Fruit fly (Drosophila melanogaster): ENCODE measurements around the gene Mip.

Gene Mip

DNA sequence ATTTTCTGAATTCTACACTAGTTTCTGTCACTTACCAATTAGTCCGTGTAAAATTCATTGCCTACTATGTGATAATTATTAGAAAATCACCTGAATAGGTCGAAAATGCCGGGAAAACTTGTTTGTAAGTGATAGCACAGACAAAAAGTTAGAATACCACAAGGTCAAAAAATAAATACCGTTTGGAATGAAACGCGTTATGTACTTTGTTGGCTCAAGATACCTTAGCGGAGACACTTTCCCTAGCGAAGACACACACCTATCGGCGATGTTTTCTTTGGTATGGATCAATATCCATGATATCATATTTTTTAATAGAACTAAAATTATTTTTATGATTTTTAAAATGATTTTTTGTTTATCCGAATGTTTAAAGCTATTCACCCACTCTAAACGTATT is 10.3 kb downstream of the Mip start, which contains the start of gene CG6479:
Gene CG6479, minus strand, starts transcription at position 141 of the 400 bp plus-strand sequence.
- peak; percentile 63 for TF ChIP-seq D1 (tag; optimal IDR thresholded peaks at IDR 0.05)
- no peak for TF ChIP-seq CG4496 (GFP tag; IDR thresholded peaks at IDR 0.05)
- no peak for TF ChIP-seq CG9948 (tag; optimal IDR thresholded peaks at IDR 0.05)

DNA sequence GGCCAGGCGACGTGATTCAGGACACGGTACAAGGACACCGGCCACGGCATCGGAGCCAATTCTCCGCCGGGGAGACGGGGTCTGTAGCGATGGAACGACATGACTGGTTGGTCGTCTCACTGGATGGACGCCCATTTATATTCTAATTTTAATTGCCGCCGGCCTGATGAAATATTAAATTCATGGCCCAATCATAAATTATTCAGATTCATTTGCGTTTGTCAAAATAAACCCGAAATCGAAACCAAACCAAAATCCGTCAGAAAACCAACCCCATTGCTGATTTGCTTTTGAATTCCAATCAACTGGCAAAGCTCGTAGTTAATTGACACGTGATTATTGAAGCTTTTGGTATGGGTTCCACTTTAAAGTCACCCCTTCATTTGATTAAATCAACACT is 20.4 kb downstream of the Mip start, which contains the start of gene Or74a:
Gene Or74a, minus strand, starts transcription at position 101 of the 400 bp plus-strand sequence.
- TF ChIP-seq Pif1B (GFP tag; optimal IDR thresholded peaks at IDR 0.05) (no peak), CG13204 (GFP tag; optimal IDR thresholded peaks at IDR 0.05) (no peak), CG10348 (GFP tag; IDR thresholded peaks at IDR 0.05) (no peak), Pif1A (GFP tag; optimal IDR thresholded peaks at IDR 0.05) (no peak), D1 (tag; optimal IDR thresholded peaks at IDR 0.05) (no peak), CG17806 (tag; optimal IDR thresholded peaks at IDR 0.05) (no peak), CG8159 (tag; optimal IDR thresholded peaks at IDR 0.05) (no peak), CG12605 (GFP tag; IDR thresholded peaks at IDR 0.05) (no peak)

DNA sequence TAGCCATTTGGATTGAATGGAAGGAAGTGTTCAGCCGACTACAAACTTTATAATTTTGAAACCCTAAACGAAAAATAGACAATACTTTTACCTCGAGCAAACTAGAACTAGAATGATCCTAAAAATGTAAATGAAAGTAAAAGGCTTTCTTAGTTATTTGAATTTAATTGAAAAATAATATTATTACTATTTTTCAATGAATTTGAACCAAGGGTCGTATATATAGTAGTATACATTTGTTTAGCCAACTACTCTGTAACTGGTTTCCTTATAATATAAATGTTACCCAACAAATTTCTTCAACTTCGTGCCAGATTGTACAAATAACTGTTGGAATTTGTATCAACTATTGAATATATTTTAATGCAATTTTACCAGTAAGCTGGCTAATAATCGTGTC is 24.0 kb downstream of the Mip start, which contains the start of gene CG13725:
Gene CG13725, minus strand, starts transcription at position 101 of the 400 bp plus-strand sequence.
- no peak for TF ChIP-seq CG17806 (tag; optimal IDR thresholded peaks at IDR 0.05)
- no peak for TF ChIP-seq Pif1B (GFP tag; optimal IDR thresholded peaks at IDR 0.05)
- TF ChIP-seq CG10348 (GFP tag; IDR thresholded peaks at IDR 0.05) = no peak
- no peak for TF ChIP-seq D1 (tag; optimal IDR thresholded peaks at IDR 0.05)
- no peak for TF ChIP-seq CG34367 (tag; optimal IDR thresholded peaks at IDR 0.05)
- no peak for TF ChIP-seq gl (tag; optimal IDR thresholded peaks at IDR 0.05)
- TF ChIP-seq EcR (GFP tag; optimal IDR thresholded peaks at IDR 0.05) = no peak
- no peak for TF ChIP-seq CG13204 (GFP tag; optimal IDR thresholded peaks at IDR 0.05)
- no peak for TF ChIP-seq Snoo (tag; optimal IDR thresholded peaks at IDR 0.05)
- TF ChIP-seq CG8301 (tag; optimal IDR thresholded peaks at IDR 0.05) = no peak
- TF ChIP-seq Pif1A (GFP tag; optimal IDR thresholded peaks at IDR 0.05) = no peak
- TF ChIP-seq fd96Ca (GFP tag; IDR thresholded peaks at IDR 0.05) = no peak
- TF ChIP-seq CG14655 (GFP tag; optimal IDR thresholded peaks at IDR 0.05) = no peak

DNA sequence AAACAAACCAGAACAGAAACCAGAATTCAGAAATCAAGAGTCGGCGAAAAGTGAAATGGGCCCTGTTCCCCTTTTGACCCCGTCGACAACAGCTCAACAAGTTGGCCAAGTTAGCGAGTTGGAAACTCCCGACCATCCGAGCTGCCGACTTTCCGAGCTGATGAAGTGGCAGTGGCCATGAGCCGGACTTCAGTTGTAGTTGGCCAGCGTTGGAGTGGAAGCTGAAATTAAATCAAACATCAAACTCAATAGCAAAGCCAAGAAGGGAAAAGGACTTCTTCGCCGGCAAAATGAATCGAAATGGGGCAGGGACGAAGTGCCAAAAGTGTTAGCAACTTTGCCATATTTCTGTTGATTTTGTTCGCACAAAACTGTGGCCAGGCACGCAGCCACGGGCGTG is 26.9 kb downstream of the Mip start, which contains the start of gene CG13724:
Gene CG13724, plus strand, starts transcription at position 301 of the 400 bp plus-strand sequence.
- TF ChIP-seq rn (GFP tag; IDR thresholded peaks at IDR 0.05) = no peak
- TF ChIP-seq CG10348 (GFP tag; IDR thresholded peaks at IDR 0.05) = no peak
- TF ChIP-seq D1 (tag; optimal IDR thresholded peaks at IDR 0.05) = no peak
- no peak for TF ChIP-seq CG34367 (tag; optimal IDR thresholded peaks at IDR 0.05)
- no peak for TF ChIP-seq Pif1A (GFP tag; optimal IDR thresholded peaks at IDR 0.05)
- no peak for TF ChIP-seq CG4496 (GFP tag; IDR thresholded peaks at IDR 0.05)
- no peak for TF ChIP-seq CG13204 (GFP tag; optimal IDR thresholded peaks at IDR 0.05)
- no peak for TF ChIP-seq CG32121 (GFP tag; IDR thresholded peaks at IDR 0.05)
- no peak for TF ChIP-seq CG15710 (tag; optimal IDR thresholded peaks at IDR 0.05)
- no peak for TF ChIP-seq CG17806 (tag; optimal IDR thresholded peaks at IDR 0.05)
- TF ChIP-seq fd96Ca (GFP tag; IDR thresholded peaks at IDR 0.05) = no peak
- no peak for TF ChIP-seq CG8301 (tag; optimal IDR thresholded peaks at IDR 0.05)
- TF ChIP-seq CG14655 (GFP tag; optimal IDR thresholded peaks at IDR 0.05) = no peak
- TF ChIP-seq Pif1B (GFP tag; optimal IDR thresholded peaks at IDR 0.05) = no peak
- no peak for TF ChIP-seq gl (tag; optimal IDR thresholded peaks at IDR 0.05)
- TF ChIP-seq Snoo (tag; optimal IDR thresholded peaks at IDR 0.05) = no peak
- no peak for TF ChIP-seq CG8159 (tag; optimal IDR thresholded peaks at IDR 0.05)
- TF ChIP-seq EcR (GFP tag; optimal IDR thresholded peaks at IDR 0.05) = no peak
- no peak for TF ChIP-seq CG12605 (GFP tag; IDR thresholded peaks at IDR 0.05)

DNA sequence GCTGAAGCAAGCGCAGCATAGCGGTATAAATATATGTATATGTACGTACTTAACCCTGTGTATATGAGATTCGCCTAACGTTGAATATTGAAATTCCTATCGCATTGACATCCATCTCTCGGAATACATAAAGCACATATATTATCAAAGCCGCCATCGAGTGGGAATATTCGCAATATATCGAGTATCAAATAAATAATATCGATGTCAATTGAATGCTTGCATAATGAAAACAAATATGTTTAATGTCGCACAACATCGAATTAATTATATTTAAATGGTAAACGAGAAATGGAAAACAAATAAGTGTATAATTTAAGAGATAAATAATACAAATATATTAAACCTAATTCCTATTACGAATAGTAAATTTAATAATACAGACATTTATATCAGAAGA is 28.8 kb downstream of the Mip start, which contains the start of gene ND-24L:
Gene ND-24L, minus strand, starts transcription at position 101 of the 400 bp plus-strand sequence.
- TF ChIP-seq CG14655 (GFP tag; optimal IDR thresholded peaks at IDR 0.05) (no peak), CG4496 (GFP tag; IDR thresholded peaks at IDR 0.05) (no peak), CG8301 (tag; optimal IDR thresholded peaks at IDR 0.05) (no peak), EcR (GFP tag; optimal IDR thresholded peaks at IDR 0.05) (no peak), CG17806 (tag; optimal IDR thresholded peaks at IDR 0.05) (no peak), Pif1B (GFP tag; optimal IDR thresholded peaks at IDR 0.05) (no peak), fd96Ca (GFP tag; IDR thresholded peaks at IDR 0.05) (no peak), CG32121 (GFP tag; IDR thresholded peaks at IDR 0.05) (no peak), Pif1A (GFP tag; optimal IDR thresholded peaks at IDR 0.05) (no peak), Snoo (tag; optimal IDR thresholded peaks at IDR 0.05) (no peak), Ets98B (GFP tag; IDR thresholded peaks at IDR 0.05) (no peak), CG13204 (GFP tag; optimal IDR thresholded peaks at IDR 0.05) (no peak), CG15710 (tag; optimal IDR thresholded peaks at IDR 0.05) (no peak), CG12605 (GFP tag; IDR thresholded peaks at IDR 0.05) (no peak), D1 (tag; optimal IDR thresholded peaks at IDR 0.05) (no peak)

DNA sequence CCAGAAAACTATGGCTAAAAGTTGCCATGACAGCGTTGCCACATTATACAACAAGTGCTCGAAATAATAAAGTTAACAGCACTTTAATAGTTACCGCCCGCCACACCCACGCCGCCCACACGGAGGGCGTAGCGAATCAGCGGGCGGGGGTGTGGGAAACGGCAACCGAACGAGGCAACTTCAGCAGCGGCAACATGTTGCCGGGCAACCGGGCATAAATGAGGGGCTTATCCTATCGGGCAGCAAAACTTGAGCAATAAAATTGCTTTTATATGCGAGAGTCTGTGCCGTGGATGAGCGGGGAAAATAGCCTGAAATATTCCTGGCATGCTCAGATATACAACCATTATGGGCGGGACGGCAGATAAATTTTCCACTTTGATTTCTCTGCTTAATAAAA is 33.2 kb downstream of the Mip start:
- TF ChIP-seq CG15710 (tag; optimal IDR thresholded peaks at IDR 0.05) (no peak), CG14655 (GFP tag; optimal IDR thresholded peaks at IDR 0.05) (no peak), EcR (GFP tag; optimal IDR thresholded peaks at IDR 0.05) (no peak), CG10348 (GFP tag; IDR thresholded peaks at IDR 0.05) (no peak), rn (GFP tag; IDR thresholded peaks at IDR 0.05) (no peak), CG32121 (GFP tag; IDR thresholded peaks at IDR 0.05) (no peak), Pif1A (GFP tag; optimal IDR thresholded peaks at IDR 0.05) (no peak), fd96Ca (GFP tag; IDR thresholded peaks at IDR 0.05) (no peak), CG9948 (tag; optimal IDR thresholded peaks at IDR 0.05) (no peak), CG17806 (tag; optimal IDR thresholded peaks at IDR 0.05) (no peak), CG34367 (tag; optimal IDR thresholded peaks at IDR 0.05) (no peak), CG8159 (tag; optimal IDR thresholded peaks at IDR 0.05) (no peak), CG8301 (tag; optimal IDR thresholded peaks at IDR 0.05) (no peak), Pif1B (GFP tag; optimal IDR thresholded peaks at IDR 0.05) (no peak), CG13204 (GFP tag; optimal IDR thresholded peaks at IDR 0.05) (no peak), D1 (tag; optimal IDR thresholded peaks at IDR 0.05) (no peak), Ets98B (GFP tag; IDR thresholded peaks at IDR 0.05) (no peak), Snoo (tag; optimal IDR thresholded peaks at IDR 0.05) (no peak), CG4496 (GFP tag; IDR thresholded peaks at IDR 0.05) (no peak), gl (tag; optimal IDR thresholded peaks at IDR 0.05) (no peak)
